Worm (Caenorhabditis elegans) whole organism, mixed stage, embryonic: ENCODE results near the gene sulp-8.

ENCODE experiments used
- M03D4.4 ChIP-seq: sonication (generic microtip); optimal IDR thresholded peaks from 2 replicates; lab custom pipeline; 2017; ENCODE audit warnings: mild to moderate bottlenecking, missing genetic modification characterization, missing compliant biosample characterization
- bed-3 ChIP-seq: fragments of 200-800 bp; sonication (Bioruptor generic); optimal IDR thresholded peaks from 3 replicates; lab custom pipeline; 2018; ENCODE audit warnings: mild to moderate bottlenecking, missing genetic modification characterization, moderate library complexity, missing compliant biosample characterization
- ceh-39 ChIP-seq: fragments of 150-350 bp; optimal IDR thresholded peaks from 2 replicates; lab custom pipeline; 2014; ENCODE audit warnings: missing biosample characterization, missing genetic modification characterization
- cnd-1 ChIP-seq: fragments of 200-800 bp; sonication (Bioruptor generic); optimal IDR thresholded peaks from 2 replicates; lab custom pipeline; 2018; ENCODE audit warnings: mild to moderate bottlenecking, missing genetic modification characterization, missing compliant biosample characterization
- drap-1 ChIP-seq: fragments of 200-800 bp; sonication (Bioruptor generic); optimal IDR thresholded peaks from 3 replicates; lab custom pipeline; 2018; ENCODE audit warnings: mild to moderate bottlenecking, missing genetic modification characterization, missing compliant biosample characterization
- elt-1 ChIP-seq: sonication (generic microtip); optimal IDR thresholded peaks from 2 replicates; lab custom pipeline; 2017; ENCODE audit warnings: missing genetic modification characterization, mild to moderate bottlenecking, missing compliant biosample characterization, antibody characterized with exemption, moderate library complexity, borderline replicate concordance; ENCODE audit not compliant: insufficient read depth
- elt-3 ChIP-seq: fragments of 150-350 bp; optimal IDR thresholded peaks from 2 replicates; lab custom pipeline; 2014; ENCODE audit warnings: missing biosample characterization, missing genetic modification characterization
- flh-1 ChIP-seq: fragments of 200-800 bp; sonication (Bioruptor generic); optimal IDR thresholded peaks from 2 replicates; lab custom pipeline; 2018; ENCODE audit warnings: mild to moderate bottlenecking, missing genetic modification characterization, moderate library complexity, missing compliant biosample characterization
- ham-2 ChIP-seq: fragments of 200-800 bp; sonication (Bioruptor generic); optimal IDR thresholded peaks from 2 replicates; lab custom pipeline; 2018; ENCODE audit warnings: mild to moderate bottlenecking, missing genetic modification characterization, missing compliant biosample characterization
- hlh-1 ChIP-seq: fragments of 150-350 bp; optimal IDR thresholded peaks from 2 replicates; lab custom pipeline; 2014; ENCODE audit warnings: missing biosample characterization, missing genetic modification reagents, missing genetic modification characterization
- lin-13 ChIP-seq: fragments of 150-350 bp; optimal IDR thresholded peaks from 2 replicates; lab custom pipeline; 2014; ENCODE audit warnings: missing biosample characterization, missing genetic modification characterization
- lin-32 ChIP-seq: fragments of 200-800 bp; sonication (Bioruptor generic); optimal IDR thresholded peaks from 2 replicates; lab custom pipeline; 2018; ENCODE audit warnings: mild to moderate bottlenecking, missing genetic modification characterization, missing compliant biosample characterization
- lsy-2 ChIP-seq: fragments of 150-350 bp; optimal IDR thresholded peaks from 2 replicates; lab custom pipeline; 2014; ENCODE audit warnings: missing biosample characterization, missing genetic modification characterization
- mab-5 ChIP-seq: fragments of 150-350 bp; optimal IDR thresholded peaks from 2 replicates; lab custom pipeline; 2014; ENCODE audit warnings: missing biosample characterization, missing genetic modification characterization
- mep-1 ChIP-seq: fragments of 150-350 bp; optimal IDR thresholded peaks from 2 replicates; lab custom pipeline; 2017; ENCODE audit warnings: missing biosample characterization, missing genetic modification reagents, missing genetic modification characterization, inconsistent platforms
- nhr-12 ChIP-seq: fragments of 150-350 bp; optimal IDR thresholded peaks from 2 replicates; lab custom pipeline; 2014; ENCODE audit warnings: missing biosample characterization, missing genetic modification characterization
- nhr-2 ChIP-seq: fragments of 150-350 bp; optimal IDR thresholded peaks from 2 replicates; lab custom pipeline; 2014; ENCODE audit warnings: missing biosample characterization, missing genetic modification characterization
- nhr-237 ChIP-seq: fragments of 150-350 bp; optimal IDR thresholded peaks from 2 replicates; lab custom pipeline; 2014; ENCODE audit warnings: missing biosample characterization, missing genetic modification characterization
- nhr-28 ChIP-seq: fragments of 150-350 bp; optimal IDR thresholded peaks from 2 replicates; lab custom pipeline; 2014; ENCODE audit warnings: missing biosample characterization, missing genetic modification characterization
- pha-4 ChIP-seq: fragments of 150-350 bp; optimal IDR thresholded peaks from 2 replicates; lab custom pipeline; 2018; ENCODE audit warnings: missing biosample characterization, missing genetic modification reagents, missing genetic modification characterization
- sem-2 ChIP-seq: fragments of 200-800 bp; sonication (Bioruptor generic); optimal IDR thresholded peaks from 2 replicates; lab custom pipeline; 2018; ENCODE audit warnings: mild to moderate bottlenecking, missing genetic modification characterization, missing compliant biosample characterization
- snpc-4 ChIP-seq: fragments of 150-350 bp; optimal IDR thresholded peaks from 2 replicates; lab custom pipeline; 2014; ENCODE audit warnings: missing biosample characterization, missing genetic modification characterization
- sptf-1 ChIP-seq: sonication (generic microtip); optimal IDR thresholded peaks from 2 replicates; lab custom pipeline; 2017; ENCODE audit warnings: mild to moderate bottlenecking, missing genetic modification characterization, moderate library complexity, missing compliant biosample characterization
- tbx-8 ChIP-seq: fragments of 200-800 bp; sonication (Bioruptor generic); optimal IDR thresholded peaks from 2 replicates; lab custom pipeline; 2018; ENCODE audit warnings: mild to moderate bottlenecking, missing genetic modification characterization, moderate library complexity, missing compliant biosample characterization
- unc-120 ChIP-seq: sonication (generic microtip); optimal IDR thresholded peaks from 2 replicates; lab custom pipeline; 2017; ENCODE audit warnings: missing genetic modification characterization, missing compliant biosample characterization; ENCODE audit not compliant: poor library complexity, severe bottlenecking
- unc-39 ChIP-seq: fragments of 150-350 bp; optimal IDR thresholded peaks from 2 replicates; lab custom pipeline; 2014; ENCODE audit warnings: missing biosample characterization, missing genetic modification characterization
- unc-62 ChIP-seq: fragments of 150-350 bp; optimal IDR thresholded peaks from 2 replicates; lab custom pipeline; 2014; ENCODE audit warnings: missing biosample characterization, missing genetic modification reagents, missing genetic modification characterization
- zip-8 ChIP-seq: fragments of 150-350 bp; optimal IDR thresholded peaks from 2 replicates; lab custom pipeline; 2014; ENCODE audit warnings: missing biosample characterization, missing genetic modification characterization
- ztf-11 ChIP-seq: fragments of 150-350 bp; optimal IDR thresholded peaks from 2 replicates; lab custom pipeline; 2014; ENCODE audit warnings: missing biosample characterization, missing genetic modification characterization

sulp-8 gene

ce11 chrV:9690099-9690572, 16.7 kb upstream of the sulp-8 start, which contains the start of gene rbx-1:
Gene rbx-1, minus strand, starts transcription at chrV:9690522.
- TF ChIP-seq unc-39 (tag; lab: Kevin White, UChicago) (no peak), flh-1 (GFP tag; lab: Kevin White, UChicago) (no peak), lsy-2 (no peak), M03D4.4 (tag; lab: Kevin White, UChicago) (no peak), ham-2 (GFP tag; lab: Kevin White, UChicago) (no peak), lin-32 (no peak), ceh-39 (tag; lab: Kevin White, UChicago) (no peak), mep-1 (tag; lab: Kevin White, UChicago) (no peak), mab-5 (tag; lab: Kevin White, UChicago) (no peak), bed-3 (GFP tag; lab: Kevin White, UChicago) (no peak)

ce11 chrV:9689364-9689763, 15.9 kb upstream of the sulp-8 start:
- TF ChIP-seq sptf-1 (no peak), tbx-8 (GFP tag; lab: Kevin White, UChicago) (no peak), nhr-2 (no peak), mab-5 (tag; lab: Kevin White, UChicago) (no peak), mep-1 (tag; lab: Kevin White, UChicago) (no peak), pha-4 (no peak), elt-3 (no peak), unc-39 (tag; lab: Kevin White, UChicago) (no peak), lin-32 (no peak), ham-2 (GFP tag; lab: Kevin White, UChicago) (no peak), nhr-12 (tag; lab: Kevin White, UChicago) (no peak)

- TF ChIP-seq snpc-4 (tag; lab: Kevin White, UChicago) (no peak), drap-1 (GFP tag; lab: Kevin White, UChicago) (no peak), unc-120 (tag; lab: Kevin White, UChicago) (no peak), ceh-39 (tag; lab: Kevin White, UChicago) (no peak), hlh-1 (tag; lab: Kevin White, UChicago) (no peak), nhr-237 (no peak), flh-1 (GFP tag; lab: Kevin White, UChicago) (no peak), nhr-28 (tag; lab: Kevin White, UChicago) (no peak), lin-32 (no peak), tbx-8 (GFP tag; lab: Kevin White, UChicago) (no peak)
Measured at ce11 chrV:9685559-9685958, 12.1 kb upstream of the sulp-8 start, which contains the start of gene ZK287.4. Gene ZK287.4, minus strand, starts transcription at chrV:9685659.

ce11 chrV:9680260-9680659, 6.8 kb upstream of the sulp-8 start:
- no peak for TF ChIP-seq sptf-1
- no peak for TF ChIP-seq zip-8
- no peak for TF ChIP-seq hlh-1 (tag; lab: Kevin White, UChicago)
- no peak for TF ChIP-seq lin-32
- TF ChIP-seq nhr-28 (tag; lab: Kevin White, UChicago): no peak
- no peak for TF ChIP-seq lin-13 (tag; lab: Kevin White, UChicago)
- no peak for TF ChIP-seq unc-39 (tag; lab: Kevin White, UChicago)
- TF ChIP-seq cnd-1 (tag; lab: Kevin White, UChicago): no peak
- no peak for TF ChIP-seq mab-5 (tag; lab: Kevin White, UChicago)
- no peak for TF ChIP-seq sem-2 (GFP tag; lab: Kevin White, UChicago)
- no peak for TF ChIP-seq elt-1 (tag; lab: Kevin White, UChicago)
- TF ChIP-seq snpc-4 (tag; lab: Kevin White, UChicago): no peak
- no peak for TF ChIP-seq bed-3 (GFP tag; lab: Kevin White, UChicago)

- TF ChIP-seq sem-2 (GFP tag; lab: Kevin White, UChicago): no peak
Measured at ce11 chrV:9679166-9679565, 5.7 kb upstream of the sulp-8 start, which contains the start of gene ZK287.9. Gene ZK287.9, plus strand, starts transcription at chrV:9679357.

ce11 chrV:9677977-9678376, 4.5 kb upstream of the sulp-8 start, which contains the start of gene cthd-1:
Gene cthd-1, plus strand, starts transcription at chrV:9678277.
- no peak for TF ChIP-seq lin-13 (tag; lab: Kevin White, UChicago)
- no peak for TF ChIP-seq ceh-39 (tag; lab: Kevin White, UChicago)
- no peak for TF ChIP-seq lin-32
- TF ChIP-seq unc-62: no peak
- TF ChIP-seq nhr-28 (tag; lab: Kevin White, UChicago): no peak
- no peak for TF ChIP-seq ztf-11 (tag; lab: Kevin White, UChicago)
